Fruit fly (Drosophila melanogaster) whole organism, wandering third instar larva: ENCODE measurements around the gene CG3104.

Experiments used
- Abd-B ChIP-seq: fragments of >200 bp; optimal IDR thresholded peaks from 2 replicates; lab custom pipeline; 2017; ENCODE audit warnings: missing biosample characterization, missing genetic modification characterization
- CG32264 ChIP-seq: fragments of 200-800 bp; sonication (Bioruptor generic); optimal IDR thresholded peaks from 2 replicates; lab custom pipeline; 2016; ENCODE audit warnings: missing biosample characterization, missing genetic modification characterization
- CG9705 ChIP-seq: fragments of 200-800 bp; sonication (Bioruptor generic); optimal IDR thresholded peaks from 2 replicates; lab custom pipeline; 2018; ENCODE audit warnings: missing biosample characterization, mild to moderate bottlenecking, missing genetic modification characterization
- CrebA ChIP-seq: fragments of 200-800 bp; sonication (Bioruptor generic); optimal IDR thresholded peaks from 2 replicates; lab custom pipeline; 2016; ENCODE audit warnings: missing biosample characterization, mild to moderate bottlenecking, missing genetic modification characterization, borderline replicate concordance
- Dfd ChIP-seq: fragments of >200 bp; optimal IDR thresholded peaks from 2 replicates; lab custom pipeline; 2017; ENCODE audit warnings: missing biosample characterization, missing genetic modification characterization
- Dif ChIP-seq: fragments of 200-275, 200-300 bp; sonication (Bioruptor generic); optimal IDR thresholded peaks from 2 replicates; lab custom pipeline; 2018; ENCODE audit warnings: missing biosample characterization, missing genetic modification characterization; ENCODE audit not compliant: partially characterized antibody
- GATAd ChIP-seq: sonication (Bioruptor generic); optimal IDR thresholded peaks from 2 replicates; lab custom pipeline; 2016; ENCODE audit warnings: missing biosample characterization, missing genetic modification characterization
- HLH106 ChIP-seq: fragments of 200-800 bp; optimal IDR thresholded peaks from 3 replicates; lab custom pipeline; 2019; ENCODE audit warnings: missing biosample characterization, mild to moderate bottlenecking, missing genetic modification characterization, moderate library complexity
- Hnf4 ChIP-seq: fragments of 200-800 bp; sonication (Bioruptor generic); optimal IDR thresholded peaks from 2 replicates; lab custom pipeline; 2016; ENCODE audit warnings: missing biosample characterization, mild to moderate bottlenecking, missing genetic modification characterization
- Hr78 ChIP-seq: fragments of >200 bp; optimal IDR thresholded peaks from 2 replicates; lab custom pipeline; 2017; ENCODE audit warnings: missing biosample characterization, missing genetic modification characterization
- Hr83 ChIP-seq: fragments of 200-300 bp; sonication (Bioruptor generic); optimal IDR thresholded peaks from 2 replicates; lab custom pipeline; 2016; ENCODE audit warnings: missing biosample characterization, mild to moderate bottlenecking, missing genetic modification characterization, moderate library complexity; ENCODE audit not compliant: poor library complexity, severe bottlenecking
- Jra ChIP-seq: sonication (Bioruptor generic); optimal IDR thresholded peaks from 2 replicates; lab custom pipeline; 2016; ENCODE audit warnings: missing biosample characterization, missing genetic modification characterization
- Mio ChIP-seq: sonication (Bioruptor generic); optimal IDR thresholded peaks from 2 replicates; lab custom pipeline; 2016; ENCODE audit warnings: missing biosample characterization, missing genetic modification characterization
- Myc ChIP-seq: fragments of >200 bp; optimal IDR thresholded peaks from 2 replicates; lab custom pipeline; 2017
- N ChIP-seq: fragments of >200 bp; optimal IDR thresholded peaks from 2 replicates; lab custom pipeline; 2018; ENCODE audit warnings: missing biosample characterization, missing external identifiers, missing genetic modification characterization
- OdsH ChIP-seq: fragments of 200-800 bp; sonication (Bioruptor generic); optimal IDR thresholded peaks from 2 replicates; lab custom pipeline; 2016; ENCODE audit warnings: missing biosample characterization, mild to moderate bottlenecking, missing genetic modification characterization
- Rel ChIP-seq, 2 experiments: fragments of 200-800 bp; sonication (Bioruptor generic) in 1 of 2; optimal IDR thresholded peaks; 2 replicates in 1 of 2; 3 replicates in 1 of 2; lab custom pipeline; 2016 to 2019; ENCODE audit warnings: mild to moderate bottlenecking in 2 of 2, missing biosample characterization in 2 of 2, missing genetic modification characterization in 2 of 2, moderate library complexity in 1 of 2
- Sp1 ChIP-seq: fragments of 200-800 bp; sonication (Bioruptor generic); optimal IDR thresholded peaks from 3 replicates; lab custom pipeline; 2019; ENCODE audit warnings: missing biosample characterization, mild to moderate bottlenecking, missing genetic modification characterization, moderate library complexity
- Vsx2 ChIP-seq: fragments of 200-300, 225-300 bp; sonication (Bioruptor generic); optimal IDR thresholded peaks from 2 replicates; lab custom pipeline; 2018; ENCODE audit warnings: missing biosample characterization, missing genetic modification characterization; ENCODE audit not compliant: partially characterized antibody
- br ChIP-seq: fragments of 200-800 bp; sonication (Bioruptor generic); optimal IDR thresholded peaks from 2 replicates; lab custom pipeline; 2016; ENCODE audit warnings: missing biosample characterization, missing genetic modification characterization
- brk ChIP-seq: fragments of 200-800 bp; sonication (Bioruptor generic); optimal IDR thresholded peaks from 2 replicates; lab custom pipeline; 2016; ENCODE audit warnings: missing biosample characterization, mild to moderate bottlenecking, missing genetic modification characterization
- dl ChIP-seq, 2 experiments: fragments of 175-275, 200-275 bp in 1 of 2; fragments of 200-275 bp in 1 of 2; sonication (Bioruptor generic); optimal IDR thresholded peaks; lab custom pipeline; 2018; ENCODE audit warnings: mild to moderate bottlenecking in 2 of 2, missing biosample characterization in 2 of 2, missing genetic modification characterization in 2 of 2, moderate library complexity in 2 of 2; ENCODE audit not compliant: partially characterized antibody in 2 of 2, insufficient read depth in 1 of 2
- dmrt93B ChIP-seq: fragments of 200-800 bp; sonication (Bioruptor generic); optimal IDR thresholded peaks from 2 replicates; lab custom pipeline; 2018; ENCODE audit warnings: missing biosample characterization, mild to moderate bottlenecking, missing genetic modification characterization
- dsf ChIP-seq: sonication (Bioruptor generic); optimal IDR thresholded peaks from 2 replicates; lab custom pipeline; 2016; ENCODE audit warnings: missing biosample characterization, missing genetic modification characterization, borderline replicate concordance
- ey ChIP-seq: fragments of 200-800 bp; sonication (Bioruptor generic); optimal IDR thresholded peaks from 2 replicates; lab custom pipeline; 2016; ENCODE audit warnings: missing biosample characterization, missing genetic modification characterization
- foxo ChIP-seq, 2 experiments: fragments of 200-800 bp; sonication (Bioruptor generic); optimal IDR thresholded peaks; 2 replicates in 1 of 2; 3 replicates in 1 of 2; lab custom pipeline; 2016 to 2017; ENCODE audit warnings: missing biosample characterization in 2 of 2, missing genetic modification characterization in 2 of 2
- fru ChIP-seq: fragments of 200-800 bp; sonication (Bioruptor generic); optimal IDR thresholded peaks from 3 replicates; lab custom pipeline; 2016; ENCODE audit warnings: missing biosample characterization, mild to moderate bottlenecking, missing genetic modification characterization
- h ChIP-seq: fragments of 200-800 bp; sonication (Bioruptor generic); optimal IDR thresholded peaks from 3 replicates; lab custom pipeline; 2016; ENCODE audit warnings: missing biosample characterization, mild to moderate bottlenecking, missing genetic modification characterization
- jim ChIP-seq: fragments of 175-275, 200-325 bp; sonication (Bioruptor generic); optimal IDR thresholded peaks from 2 replicates; lab custom pipeline; 2016; ENCODE audit warnings: missing biosample characterization, mild to moderate bottlenecking, missing genetic modification characterization
- lola ChIP-seq: fragments of >200 bp; optimal IDR thresholded peaks from 2 replicates; lab custom pipeline; 2017; ENCODE audit warnings: missing biosample characterization, missing genetic modification characterization
- pan ChIP-seq: fragments of >200 bp; optimal IDR thresholded peaks from 2 replicates; lab custom pipeline; 2017
- psq ChIP-seq: fragments of 200-800 bp; sonication (Bioruptor generic); optimal IDR thresholded peaks from 3 replicates; lab custom pipeline; 2017; ENCODE audit warnings: missing biosample characterization, mild to moderate bottlenecking, missing genetic modification characterization, moderate library complexity
- rgr ChIP-seq: fragments of 200-800 bp; sonication (Bioruptor generic); optimal IDR thresholded peaks from 3 replicates; lab custom pipeline; 2016; ENCODE audit warnings: missing biosample characterization, mild to moderate bottlenecking, missing genetic modification characterization
- sage ChIP-seq: fragments of 200-800 bp; sonication (Bioruptor generic); optimal IDR thresholded peaks from 2 replicates; lab custom pipeline; 2016; ENCODE audit warnings: missing biosample characterization, mild to moderate bottlenecking, missing genetic modification characterization
- sv ChIP-seq: fragments of 200-800 bp; sonication (Bioruptor generic); optimal IDR thresholded peaks from 3 replicates; lab custom pipeline; 2016; ENCODE audit warnings: missing biosample characterization, missing genetic modification characterization
- tai ChIP-seq: sonication (Bioruptor generic); optimal IDR thresholded peaks from 2 replicates; lab custom pipeline; 2016; ENCODE audit warnings: missing biosample characterization, missing genetic modification characterization
- usp ChIP-seq: fragments of >200 bp; optimal IDR thresholded peaks from 2 replicates; lab custom pipeline; 2017; ENCODE audit warnings: missing biosample characterization, missing genetic modification characterization
- woc ChIP-seq: sonication (Bioruptor generic); optimal IDR thresholded peaks from 2 replicates; lab custom pipeline; 2016; ENCODE audit warnings: missing biosample characterization, mild to moderate bottlenecking, missing genetic modification characterization

The CG3104 gene

DNA sequence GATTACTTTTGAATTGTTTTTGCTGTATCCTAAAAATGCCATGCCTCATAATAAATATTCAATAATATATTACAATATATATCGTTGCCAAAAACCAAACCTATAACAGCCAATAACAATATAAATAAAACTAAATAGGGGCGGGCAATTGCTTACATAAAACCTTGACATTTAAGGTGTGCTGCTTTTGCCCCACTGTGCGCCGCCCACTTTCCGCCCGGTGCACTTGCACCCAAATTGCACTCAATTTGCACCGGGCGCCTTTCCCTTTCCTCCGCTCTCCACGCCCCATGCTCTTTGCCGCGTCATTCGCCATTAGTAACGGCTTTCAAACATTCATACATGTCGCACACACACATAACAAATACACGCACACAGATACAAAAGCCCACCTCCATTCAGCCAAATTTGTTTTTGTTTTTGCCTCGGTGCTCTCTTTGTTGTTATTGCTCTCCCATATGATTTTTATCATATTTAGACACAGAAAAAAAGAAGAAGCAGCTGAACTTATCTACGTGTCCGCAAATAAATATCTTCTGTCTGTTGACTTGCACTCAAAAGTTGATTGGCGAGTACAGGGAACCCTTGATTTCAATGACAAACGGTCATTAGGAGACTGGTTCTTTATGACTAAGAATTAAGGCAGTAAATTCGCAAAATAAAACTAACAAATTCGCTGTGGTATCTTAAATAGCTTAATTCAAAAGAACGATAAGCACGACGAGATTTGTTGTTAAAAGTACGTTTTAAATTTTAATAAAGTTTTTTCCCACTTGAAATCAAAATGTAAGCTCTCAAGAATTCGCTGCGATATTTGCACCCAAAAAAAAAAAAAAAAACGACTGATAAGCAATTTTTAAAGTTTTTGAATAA lies 2.5 kb upstream of the CG3104 start:
- TF ChIP-seq jim (GFP tag; lab: Kevin White, UChicago) = no peak
- TF ChIP-seq ey (GFP tag; lab: Kevin White, UChicago) = peak; percentile 41
- TF ChIP-seq Hnf4 (GFP tag; lab: Kevin White, UChicago) = peak; percentile 17
- no peak for TF ChIP-seq Abd-B (GFP tag; lab: Kevin White, UChicago)
- TF ChIP-seq Vsx2 (GFP tag; lab: Kevin White, UChicago) = no peak
- no peak for TF ChIP-seq Rel (GFP tag; optimal IDR thresholded peaks at IDR 0.05; lab: Kevin White, UChicago)
- peak; percentile 17 for TF ChIP-seq Rel (tag; optimal IDR thresholded peaks at IDR 0.05; lab: Kevin White, UChicago)
- TF ChIP-seq woc (GFP tag; lab: Kevin White, UChicago) = peak; percentile 47
- TF ChIP-seq h (GFP tag; lab: Kevin White, UChicago) = peak; percentile 39
- peak; percentile 23 for TF ChIP-seq CG32264 (GFP tag; lab: Kevin White, UChicago)
- TF ChIP-seq Hr83 = peak; percentile 32
- no peak for TF ChIP-seq usp (GFP tag; lab: Kevin White, UChicago)
- peak; percentile 33 for TF ChIP-seq br (GFP tag; lab: Kevin White, UChicago)
- no peak for TF ChIP-seq Dif (GFP tag; lab: Kevin White, UChicago)
- peak; percentile 3 for TF ChIP-seq fru (GFP tag; lab: Kevin White, UChicago)
- TF ChIP-seq HLH106 (tag; lab: Kevin White, UChicago) = peak; percentile 18
- peak; percentile 15 for TF ChIP-seq Dfd
- TF ChIP-seq brk (GFP tag; lab: Kevin White, UChicago) = no peak
- peak; percentile 51 for TF ChIP-seq CrebA (GFP tag; lab: Kevin White, UChicago)
- no peak for TF ChIP-seq lola (GFP tag; lab: Kevin White, UChicago)
- TF ChIP-seq dsf = no peak
- peak; percentile 22 for TF ChIP-seq rgr (GFP tag; lab: Kevin White, UChicago)
- no peak for TF ChIP-seq GATAd (GFP tag; lab: Kevin White, UChicago)
- peak; percentile 45 for TF ChIP-seq tai
- no peak for TF ChIP-seq Myc (lab: Kevin White, UChicago)
- TF ChIP-seq N (GFP tag; lab: Kevin White, UChicago) = no peak
- no peak for TF ChIP-seq sv
- TF ChIP-seq sage (GFP tag; lab: Kevin White, UChicago) = no peak
- peak in 1 of 2 experiments; percentile 41 for TF ChIP-seq foxo (GFP tag; optimal IDR thresholded peaks at IDR 0.05; lab: Kevin White, UChicago)
- peak; percentile 24 for TF ChIP-seq OdsH (GFP tag; lab: Kevin White, UChicago)
- peak; percentile 43 for TF ChIP-seq Jra
- peak; percentile 2 for TF ChIP-seq Sp1 (GFP tag; lab: Kevin White, UChicago)
- peak in 1 of 2 experiments; percentile 2 for TF ChIP-seq dl (GFP tag; optimal IDR thresholded peaks at IDR 0.05; lab: Kevin White, UChicago; ENCODE audit: insufficient read depth in 1 of 2, partially characterized antibody in 2 of 2)

- TF ChIP-seq rgr (GFP tag; lab: Kevin White, UChicago) (peak; percentile 12), sv (no peak), h (GFP tag; lab: Kevin White, UChicago) (peak; percentile 53), jim (GFP tag; lab: Kevin White, UChicago) (no peak), usp (GFP tag; lab: Kevin White, UChicago) (no peak), dl (GFP tag; optimal IDR thresholded peaks at IDR 0.05; lab: Kevin White, UChicago; ENCODE audit: insufficient read depth in 1 of 2, partially characterized antibody in 2 of 2) (no peak), tai (peak; percentile 64), Dif (GFP tag; lab: Kevin White, UChicago) (no peak), Jra (peak; percentile 26), Hr78 (GFP tag; lab: Kevin White, UChicago) (no peak), Abd-B (GFP tag; lab: Kevin White, UChicago) (no peak), foxo (GFP tag; optimal IDR thresholded peaks at IDR 0.05; lab: Kevin White, UChicago) (peak; percentile 31 to 48), Hr83 (peak; percentile 73), OdsH (GFP tag; lab: Kevin White, UChicago) (no peak), br (GFP tag; lab: Kevin White, UChicago) (peak; percentile 3), Myc (lab: Kevin White, UChicago) (no peak), N (GFP tag; lab: Kevin White, UChicago) (no peak), ey (GFP tag; lab: Kevin White, UChicago) (peak; percentile 20), CrebA (GFP tag; lab: Kevin White, UChicago) (no peak), Dfd (no peak), CG9705 (GFP tag; lab: Kevin White, UChicago) (peak; percentile 33), Vsx2 (GFP tag; lab: Kevin White, UChicago) (no peak), GATAd (GFP tag; lab: Kevin White, UChicago) (no peak), Sp1 (GFP tag; lab: Kevin White, UChicago) (peak; percentile 43), lola (GFP tag; lab: Kevin White, UChicago) (no peak), fru (GFP tag; lab: Kevin White, UChicago) (no peak), Mio (GFP tag; lab: Kevin White, UChicago) (no peak), psq (GFP tag; lab: Kevin White, UChicago) (no peak), HLH106 (tag; lab: Kevin White, UChicago) (peak; percentile 32), CG32264 (GFP tag; lab: Kevin White, UChicago) (no peak), dmrt93B (no peak), sage (GFP tag; lab: Kevin White, UChicago) (peak; percentile 63), dsf (peak; percentile 11), Hnf4 (GFP tag; lab: Kevin White, UChicago) (peak; percentile 57), Rel (GFP tag; optimal IDR thresholded peaks at IDR 0.05; lab: Kevin White, UChicago) (no peak), Rel (tag; optimal IDR thresholded peaks at IDR 0.05; lab: Kevin White, UChicago) (peak; percentile 65), pan (lab: Kevin White, UChicago) (no peak), woc (GFP tag; lab: Kevin White, UChicago) (peak; percentile 31), brk (GFP tag; lab: Kevin White, UChicago) (peak; percentile 28)
These were observed 1.5 kb upstream of the CG3104 start, which contains the start of gene CG2991 for dm6 chr2L:2856960-2857584. TSS of gene CG2991 (plus strand) at chr2L:2857164.
